Worm (Caenorhabditis elegans): ENCODE data around the gene glr-5.

- TF ChIP-seq T22C8.4 (GFP tag; IDR thresholded peaks at IDR 0.05), result no peak
- TF ChIP-seq ref-1 (GFP tag; conservative IDR thresholded peaks at IDR 0.05), result no peak
- no peak for TF ChIP-seq klf-2 (GFP tag; conservative IDR thresholded peaks at IDR 0.05)
- TF ChIP-seq cog-1 (tag; optimal IDR thresholded peaks at IDR 0.05), result no peak
- TF ChIP-seq ztf-29 (GFP tag; IDR thresholded peaks at IDR 0.05), result no peak
- TF ChIP-seq ztf-23 (GFP tag; IDR thresholded peaks at IDR 0.05), result no peak
- TF ChIP-seq med-1 (GFP tag; optimal IDR thresholded peaks at IDR 0.05; ENCODE audit: insufficient read depth), result no peak
- no peak for TF ChIP-seq flt-1 (GFP tag; IDR thresholded peaks at IDR 0.05)
These were observed 48.1 kb upstream of the glr-5 start for ce11 chrV:8668224-8668623.
